Fruit fly (Drosophila melanogaster) whole organism, adult: Measurements from ENCODE around the gene CkIalpha.

ENCODE experiments used
- CG33017 ChIP-seq: fragments of 200-800 bp; sonication (Bioruptor generic); optimal IDR thresholded peaks from 2 replicates; lab custom pipeline; 2018; ENCODE audit warnings: missing biosample characterization, mild to moderate bottlenecking, missing genetic modification characterization, moderate library complexity
- CG7045 ChIP-seq: fragments of 200-800 bp; sonication (Bioruptor generic); optimal IDR thresholded peaks from 2 replicates; lab custom pipeline; 2017; ENCODE audit warnings: missing biosample characterization, mild to moderate bottlenecking, missing genetic modification characterization
- CG7101 ChIP-seq: fragments of 200-800 bp; sonication (Bioruptor generic); optimal IDR thresholded peaks from 2 replicates; lab custom pipeline; 2018; ENCODE audit warnings: missing biosample characterization, mild to moderate bottlenecking, missing genetic modification characterization, moderate library complexity
- bab1 ChIP-seq: fragments of 200-800 bp; sonication (Bioruptor generic); optimal IDR thresholded peaks from 3 replicates; lab custom pipeline; 2019; ENCODE audit warnings: missing biosample characterization, mild to moderate bottlenecking, missing genetic modification characterization, moderate library complexity
- cic ChIP-seq: fragments of 200-800 bp; sonication (Bioruptor generic); optimal IDR thresholded peaks from 2 replicates; lab custom pipeline; 2017; ENCODE audit warnings: missing biosample characterization, mild to moderate bottlenecking, missing genetic modification characterization, moderate library complexity
- kay ChIP-seq: fragments of 200-800 bp; sonication (Bioruptor generic); peaks from one replicate; lab custom pipeline; 2016; ENCODE audit warnings: missing biosample characterization, missing genetic modification characterization, borderline replicate concordance
- pad ChIP-seq: fragments of 200-800 bp; sonication (Bioruptor generic); optimal IDR thresholded peaks from 3 replicates; lab custom pipeline; 2017; ENCODE audit warnings: missing biosample characterization, missing genetic modification characterization, mild to moderate bottlenecking, moderate library complexity, missing genetic modification reagents

DNA sequence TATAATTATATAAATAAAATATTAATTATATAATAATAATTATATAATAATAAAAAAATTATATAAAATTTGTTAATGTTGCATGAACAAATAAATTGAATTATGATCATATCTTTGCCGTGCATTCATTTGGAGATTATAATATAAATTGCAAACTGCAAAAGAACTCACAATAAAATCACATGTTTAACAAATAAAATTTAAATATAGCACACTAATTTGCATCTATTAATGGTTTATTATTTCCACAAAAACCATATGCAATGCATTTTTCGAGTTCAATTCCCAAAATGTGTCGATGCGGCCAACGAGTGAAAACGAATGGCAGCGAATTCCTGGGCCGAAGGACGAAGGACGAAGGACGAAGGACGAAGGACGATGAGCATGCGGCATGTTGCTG lies 52.1 kb downstream of the CkIalpha start, which contains the start of gene CG15725:
- TF ChIP-seq CG7045 (GFP tag; lab: Kevin White, UChicago) (no peak), bab1 (GFP tag; lab: Kevin White, UChicago) (no peak), kay (GFP tag; lab: Kevin White, UChicago) (no peak), CG7101 (tag; lab: Kevin White, UChicago) (no peak), CG33017 (tag; lab: Kevin White, UChicago) (no peak), cic (GFP tag; lab: Kevin White, UChicago) (no peak), pad (GFP tag; lab: Kevin White, UChicago) (no peak)
